Fruit fly (Drosophila melanogaster): ENCODE measurements around the gene Vml.

dm6 chrX:2242897-2243296 is 32.7 kb upstream of the Vml start:
- no peak for TF ChIP-seq CTCF (optimal IDR thresholded peaks at IDR 0.05)
- TF ChIP-seq CG8478 (optimal IDR thresholded peaks at IDR 0.05): no peak
